Worm (Caenorhabditis elegans) whole organism, L1 larva: ENCODE measurements around the gene sid-2.
A peak's percentile ranks its signal among the peaks of the same experiment; 100 is the strongest.

Experiments
- C34B4.2 ChIP-seq: sonication (generic microtip); optimal IDR thresholded peaks from 2 replicates; lab custom pipeline; 2017; ENCODE audit warnings: mild to moderate bottlenecking, missing genetic modification characterization, missing compliant biosample characterization
- F16B12.6 ChIP-seq: fragments of 150-350 bp; optimal IDR thresholded peaks from 2 replicates; lab custom pipeline; 2014; ENCODE audit warnings: missing biosample characterization, missing genetic modification characterization
- Y116A8C.19 ChIP-seq: sonication (generic microtip); optimal IDR thresholded peaks from 2 replicates; lab custom pipeline; 2016; ENCODE audit warnings: missing compliant biosample characterization, missing genetic modification characterization, borderline replicate concordance
- aha-1 ChIP-seq: fragments of 150-350 bp; optimal IDR thresholded peaks from 2 replicates; lab custom pipeline; 2014; ENCODE audit warnings: missing biosample characterization, missing genetic modification characterization
- alr-1 ChIP-seq: fragments of 200-800 bp; sonication (Bioruptor generic); optimal IDR thresholded peaks from 2 replicates; lab custom pipeline; 2018; ENCODE audit warnings: borderline replicate concordance, mild to moderate bottlenecking, missing genetic modification characterization, missing compliant biosample characterization
- blmp-1 ChIP-seq: fragments of 150-350 bp; optimal IDR thresholded peaks from 2 replicates; lab custom pipeline; 2014; ENCODE audit warnings: missing biosample characterization, missing genetic modification characterization
- ceh-63 ChIP-seq: fragments of 200-800 bp; sonication (Bioruptor generic); optimal IDR thresholded peaks from 2 replicates; lab custom pipeline; 2018; ENCODE audit warnings: mild to moderate bottlenecking, missing genetic modification characterization, missing compliant biosample characterization
- ceh-8 ChIP-seq: fragments of 200-800 bp; sonication (Bioruptor generic); optimal IDR thresholded peaks from 2 replicates; lab custom pipeline; 2018; ENCODE audit warnings: mild to moderate bottlenecking, missing genetic modification characterization, moderate library complexity, missing compliant biosample characterization
- ceh-82 ChIP-seq, 3 experiments: fragments of 150-350 bp in 1 of 3; sonication (generic microtip) in 2 of 3; optimal IDR thresholded peaks; 2 replicates each; lab custom pipeline; 2014 to 2017; ENCODE audit warnings: missing biosample characterization in 3 of 3, missing genetic modification characterization in 3 of 3
- ceh-90 ChIP-seq: sonication (generic microtip); optimal IDR thresholded peaks from 2 replicates; lab custom pipeline; 2016; ENCODE audit warnings: missing genetic modification characterization, missing compliant biosample characterization
- ces-1 ChIP-seq: fragments of 150-350 bp; optimal IDR thresholded peaks from 2 replicates; lab custom pipeline; 2014; ENCODE audit warnings: missing biosample characterization, missing genetic modification reagents, missing genetic modification characterization
- dsc-1 ChIP-seq: sonication (generic microtip); optimal IDR thresholded peaks from 2 replicates; lab custom pipeline; 2016; ENCODE audit warnings: mild to moderate bottlenecking, missing genetic modification characterization, missing compliant biosample characterization
- efl-1 ChIP-seq, 4 experiments: fragments of 150-350 bp; optimal IDR thresholded peaks in 3 of 4; peaks in 1 of 4; 1 replicate in 1 of 4; 2 replicates in 3 of 4; lab custom pipeline; 2014; ENCODE audit warnings: missing biosample characterization in 2 of 4, missing genetic modification characterization in 2 of 4, missing genetic modification reagents in 2 of 4
- efl-3 ChIP-seq: fragments of 200-800 bp; sonication (Bioruptor generic); optimal IDR thresholded peaks from 2 replicates; lab custom pipeline; 2018; ENCODE audit warnings: mild to moderate bottlenecking, missing genetic modification characterization, missing compliant biosample characterization
- egl-13 ChIP-seq: sonication (generic microtip); optimal IDR thresholded peaks from 2 replicates; lab custom pipeline; 2016; ENCODE audit warnings: missing genotype, missing genetic modification reagents, missing genetic modification characterization, missing compliant biosample characterization
- elt-2 ChIP-seq: sonication (generic microtip); optimal IDR thresholded peaks from 2 replicates; lab custom pipeline; 2016; ENCODE audit warnings: missing genetic modification characterization, mild to moderate bottlenecking, inconsistent platforms, missing compliant biosample characterization, missing genetic modification reagents
- elt-3 ChIP-seq, 6 experiments: fragments of 150-350 bp in 1 of 6; sonication (generic microtip); optimal IDR thresholded peaks; 2 replicates each; lab custom pipeline; 2017 to 2018; ENCODE audit warnings: missing biosample characterization in 6 of 6, missing genetic modification characterization in 6 of 6, inconsistent platforms in 1 of 6
- fkh-8 ChIP-seq: sonication (generic microtip); optimal IDR thresholded peaks from 2 replicates; lab custom pipeline; 2016; ENCODE audit warnings: mild to moderate bottlenecking, missing genetic modification characterization, missing compliant biosample characterization
- grh-1 ChIP-seq: fragments of 200-800 bp; sonication (Bioruptor generic); IDR thresholded peaks from 2 replicates; pipeline ENCODE4 v1.3.6; 2022; ENCODE audit warnings: missing genetic modification reagents, missing genetic modification characterization, missing compliant biosample characterization
- hpl-2 ChIP-seq: fragments of 150-350 bp; optimal IDR thresholded peaks from 2 replicates; lab custom pipeline; 2014; ENCODE audit warnings: missing biosample characterization, missing genetic modification reagents, missing genetic modification characterization
- irx-1 ChIP-seq: sonication (generic microtip); optimal IDR thresholded peaks from 2 replicates; lab custom pipeline; 2016; ENCODE audit warnings: missing genetic modification characterization, missing compliant biosample characterization
- isw-1 ChIP-seq: fragments of 200-800 bp; sonication (Bioruptor generic); IDR thresholded peaks from 2 replicates; pipeline ENCODE4 v1.3.6; 2022; ENCODE audit warnings: missing genetic modification characterization, missing compliant biosample characterization
- lin-14 ChIP-seq: fragments of 200-800 bp; sonication (Bioruptor generic); optimal IDR thresholded peaks from 2 replicates; lab custom pipeline; 2018; ENCODE audit warnings: mild to moderate bottlenecking, missing genetic modification characterization, moderate library complexity, missing compliant biosample characterization
- lin-35 ChIP-seq, 2 experiments: fragments of 150-350 bp; optimal IDR thresholded peaks; 2 replicates each; lab custom pipeline; 2014; ENCODE audit warnings: missing biosample characterization in 2 of 2, missing genetic modification characterization in 2 of 2, missing genetic modification reagents in 2 of 2
- lin-39 ChIP-seq: fragments of 150-350 bp; optimal IDR thresholded peaks from 2 replicates; lab custom pipeline; 2014; ENCODE audit warnings: missing biosample characterization, missing genetic modification reagents, missing genetic modification characterization
- lsy-2 ChIP-seq, 2 experiments: fragments of 150-350 bp; optimal IDR thresholded peaks; 2 replicates each; lab custom pipeline; 2014; ENCODE audit warnings: missing biosample characterization in 2 of 2, missing genetic modification characterization in 2 of 2
- nhr-19 ChIP-seq: fragments of 200-800 bp; sonication (Bioruptor generic); conservative IDR thresholded peaks from 2 replicates; pipeline ENCODE4 v1.3.6; 2022; ENCODE audit warnings: missing genetic modification characterization, missing compliant biosample characterization
- nhr-237 ChIP-seq: fragments of 150-350 bp; optimal IDR thresholded peaks from 2 replicates; lab custom pipeline; 2014; ENCODE audit warnings: missing biosample characterization, missing genetic modification characterization
- nhr-47 ChIP-seq: sonication (generic microtip); optimal IDR thresholded peaks from 2 replicates; lab custom pipeline; 2016; ENCODE audit warnings: mild to moderate bottlenecking, missing genetic modification characterization, moderate library complexity, missing compliant biosample characterization
- nhr-71 ChIP-seq: sonication (generic microtip); optimal IDR thresholded peaks from 2 replicates; lab custom pipeline; 2016; ENCODE audit warnings: mild to moderate bottlenecking, missing genetic modification characterization, moderate library complexity, missing compliant biosample characterization
- nhr-76 ChIP-seq: sonication (generic microtip); optimal IDR thresholded peaks from 2 replicates; lab custom pipeline; 2017; ENCODE audit warnings: missing biosample characterization, missing genetic modification characterization
- nhr-77 ChIP-seq: fragments of 150-350 bp; optimal IDR thresholded peaks from 2 replicates; lab custom pipeline; 2014; ENCODE audit warnings: missing biosample characterization, missing genetic modification characterization
- nhr-85 ChIP-seq: sonication (generic microtip); peaks from one replicate; lab custom pipeline; 2016; ENCODE audit warnings: missing genetic modification characterization, inconsistent platforms, missing compliant biosample characterization
- pax-3 ChIP-seq: fragments of 200-800 bp; sonication (Bioruptor generic); optimal IDR thresholded peaks from 2 replicates; lab custom pipeline; 2018; ENCODE audit warnings: mild to moderate bottlenecking, missing genetic modification characterization, moderate library complexity, missing compliant biosample characterization
- rnt-1 ChIP-seq: sonication (generic microtip); optimal IDR thresholded peaks from 2 replicates; lab custom pipeline; 2016; ENCODE audit warnings: mild to moderate bottlenecking, missing genetic modification characterization, moderate library complexity, missing compliant biosample characterization
- skn-1 ChIP-seq: fragments of 150-350 bp; optimal IDR thresholded peaks from 2 replicates; lab custom pipeline; 2014; ENCODE audit warnings: missing biosample characterization, missing genetic modification characterization
- snu-23 ChIP-seq: sonication (generic microtip); optimal IDR thresholded peaks from 2 replicates; lab custom pipeline; 2016; ENCODE audit warnings: missing genetic modification characterization, missing compliant biosample characterization
- sptf-1 ChIP-seq: fragments of 150-350 bp; optimal IDR thresholded peaks from 2 replicates; lab custom pipeline; 2014; ENCODE audit warnings: missing biosample characterization, missing genetic modification characterization
- sup-37 ChIP-seq: fragments of 200-800 bp; sonication (Bioruptor generic); optimal IDR thresholded peaks from 2 replicates; lab custom pipeline; 2018; ENCODE audit warnings: mild to moderate bottlenecking, missing genetic modification characterization, missing compliant biosample characterization
- swsn-7 ChIP-seq: sonication (generic microtip); optimal IDR thresholded peaks from 2 replicates; lab custom pipeline; 2016; ENCODE audit warnings: missing genetic modification characterization, missing compliant biosample characterization
- tbx-2 ChIP-seq: sonication (generic microtip); optimal IDR thresholded peaks from 2 replicates; lab custom pipeline; 2016; ENCODE audit warnings: missing genetic modification characterization, missing compliant biosample characterization
- unc-62 ChIP-seq: fragments of 150-350 bp; optimal IDR thresholded peaks from 2 replicates; lab custom pipeline; 2014; ENCODE audit warnings: missing biosample characterization, missing genetic modification reagents, missing genetic modification characterization
- unc-86 ChIP-seq: sonication (generic microtip); optimal IDR thresholded peaks from 2 replicates; lab custom pipeline; 2016; ENCODE audit warnings: missing genetic modification characterization, missing compliant biosample characterization
- vab-15 ChIP-seq: sonication (generic microtip); optimal IDR thresholded peaks from 2 replicates; lab custom pipeline; 2017; ENCODE audit warnings: missing genotype, mild to moderate bottlenecking, missing genetic modification characterization, missing compliant biosample characterization
- xbp-1 ChIP-seq: sonication (generic microtip); optimal IDR thresholded peaks from 2 replicates; lab custom pipeline; 2016; ENCODE audit warnings: missing genetic modification characterization, missing compliant biosample characterization
- zag-1 ChIP-seq: fragments of 150-350 bp; optimal IDR thresholded peaks from 2 replicates; lab custom pipeline; 2014; ENCODE audit warnings: missing biosample characterization, missing genetic modification characterization
- ztf-11 ChIP-seq, 2 experiments: sonication (generic microtip); optimal IDR thresholded peaks; 2 replicates each; lab custom pipeline; 2016 to 2017; ENCODE audit warnings: missing genetic modification characterization in 2 of 2, missing biosample characterization in 1 of 2, missing compliant biosample characterization in 1 of 2

The sid-2 gene

DNA sequence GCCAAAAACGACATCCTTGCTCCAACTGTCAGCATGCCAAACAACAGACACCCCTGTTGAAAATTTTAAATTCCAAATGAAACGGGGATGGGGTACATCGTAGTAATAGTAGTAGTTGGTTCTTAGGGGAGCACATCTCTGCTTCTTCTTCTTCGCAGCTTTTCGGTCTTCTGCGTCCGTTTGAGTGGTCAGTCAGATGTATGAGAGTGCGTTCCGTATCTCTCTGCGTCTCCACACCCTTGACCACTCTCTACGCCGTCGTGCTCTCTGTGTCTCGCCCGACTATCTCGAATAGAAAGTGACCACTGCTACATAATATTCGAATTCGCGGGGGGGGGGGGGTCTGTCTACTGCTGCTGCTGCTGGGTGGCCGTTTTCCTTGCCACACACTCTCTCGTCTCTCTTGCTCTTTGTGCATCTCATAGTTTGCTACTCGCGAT lies 33.6 kb downstream of the sid-2 start (continued):
- peak; percentile 63 for TF ChIP-seq nhr-71 (tag; lab: Kevin White, UChicago)
- TF ChIP-seq nhr-85 (tag; lab: Kevin White, UChicago) = peak; percentile 68
- peak; percentile 17 for TF ChIP-seq tbx-2 (tag; lab: Kevin White, UChicago)
- no peak for TF ChIP-seq zag-1 (tag; lab: Kevin White, UChicago)
- peak in 1 of 2 experiments; percentile 21 for TF ChIP-seq ztf-11 (tag; optimal IDR thresholded peaks at IDR 0.05; lab: Kevin White, UChicago)
- TF ChIP-seq swsn-7 (tag; lab: Kevin White, UChicago) = peak; percentile 27
- peak; percentile 8 to 36 for TF ChIP-seq lsy-2 (tag; optimal IDR thresholded peaks at IDR 0.05; lab: Kevin White, UChicago)
- TF ChIP-seq snu-23 = peak; percentile 17
- no peak for TF ChIP-seq grh-1 (GFP tag; lab: Robert Waterston, UW)
- peak; percentile 62 for TF ChIP-seq nhr-47 (tag; lab: Kevin White, UChicago)
- TF ChIP-seq egl-13 (tag; lab: Kevin White, UChicago) = no peak
- TF ChIP-seq xbp-1 (tag; lab: Kevin White, UChicago) = peak; percentile 0
- no peak for TF ChIP-seq elt-3 (tag; optimal IDR thresholded peaks at IDR 0.05; lab: Kevin White, UChicago)
- peak; percentile 38 for TF ChIP-seq rnt-1 (tag; lab: Kevin White, UChicago)
- peak; percentile 26 to 55 for TF ChIP-seq efl-1 (optimal IDR thresholded peaks at IDR 0.05; lab: Kevin White, UChicago)
- TF ChIP-seq efl-1 (GFP tag; optimal IDR thresholded peaks at IDR 0.05 in 1 of 2; lab: Kevin White, UChicago) = peak in 1 of 2 experiments; percentile 87
- no peak for TF ChIP-seq irx-1 (tag; lab: Kevin White, UChicago)
- no peak for TF ChIP-seq sptf-1 (tag; lab: Kevin White, UChicago)
- TF ChIP-seq aha-1 (tag; lab: Kevin White, UChicago) = no peak
- no peak for TF ChIP-seq ceh-8
- TF ChIP-seq skn-1 (tag; lab: Kevin White, UChicago) = no peak
- no peak for TF ChIP-seq nhr-19
- TF ChIP-seq efl-3 (GFP tag; lab: Kevin White, UChicago) = no peak
- peak; percentile 55 for TF ChIP-seq unc-86 (tag; lab: Kevin White, UChicago)
- no peak for TF ChIP-seq ceh-90 (tag; lab: Kevin White, UChicago)
- peak; percentile 13 for TF ChIP-seq dsc-1 (tag; lab: Kevin White, UChicago)
- no peak for TF ChIP-seq unc-62 (GFP tag; lab: Kevin White, UChicago)
- TF ChIP-seq ces-1 (GFP tag; lab: Kevin White, UChicago) = no peak
- TF ChIP-seq Y116A8C.19 (tag; lab: Kevin White, UChicago) = no peak
- peak; percentile 9 to 22 (median 9) for TF ChIP-seq ceh-82 (tag; optimal IDR thresholded peaks at IDR 0.05; lab: Kevin White, UChicago)
- no peak for TF ChIP-seq nhr-77 (tag; lab: Kevin White, UChicago)
- TF ChIP-seq C34B4.2 = no peak
- TF ChIP-seq lin-35 (GFP tag; optimal IDR thresholded peaks at IDR 0.05; lab: Kevin White, UChicago) = peak in 1 of 2 experiments; percentile 12
- no peak for TF ChIP-seq nhr-76 (tag; lab: Kevin White, UChicago)
- TF ChIP-seq isw-1 (GFP tag; lab: Robert Waterston, UW) = 0 out of 2 replicates have a peak, but pooled peaks have one; percentile 5

DNA sequence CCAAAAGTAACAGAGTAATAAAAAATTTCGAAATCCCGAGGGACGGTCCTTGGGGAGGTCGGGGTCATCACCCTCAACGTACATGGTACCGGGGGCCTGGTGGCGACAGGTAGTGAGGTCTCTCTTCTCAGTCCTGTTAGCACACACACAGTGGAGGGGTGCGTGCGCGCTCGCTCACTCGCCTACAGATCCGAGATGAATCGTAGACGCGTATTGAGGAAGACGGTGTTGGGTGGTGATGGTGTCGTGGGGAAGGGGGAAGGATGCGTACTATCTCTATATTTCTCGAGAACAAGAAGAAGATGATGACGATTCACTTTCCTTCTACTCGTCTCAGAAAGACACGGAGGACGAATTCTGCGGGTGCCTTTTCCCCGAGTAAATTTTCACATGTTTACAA lies 34.6 kb downstream of the sid-2 start:
- TF ChIP-seq lin-39 (tag; lab: Kevin White, UChicago) = no peak
- peak; percentile 62 for TF ChIP-seq blmp-1
- TF ChIP-seq nhr-85 (tag; lab: Kevin White, UChicago) = peak; percentile 59
- no peak for TF ChIP-seq nhr-77 (tag; lab: Kevin White, UChicago)
- no peak for TF ChIP-seq egl-13 (tag; lab: Kevin White, UChicago)
- TF ChIP-seq lsy-2 (tag; optimal IDR thresholded peaks at IDR 0.05; lab: Kevin White, UChicago) = no peak

DNA sequence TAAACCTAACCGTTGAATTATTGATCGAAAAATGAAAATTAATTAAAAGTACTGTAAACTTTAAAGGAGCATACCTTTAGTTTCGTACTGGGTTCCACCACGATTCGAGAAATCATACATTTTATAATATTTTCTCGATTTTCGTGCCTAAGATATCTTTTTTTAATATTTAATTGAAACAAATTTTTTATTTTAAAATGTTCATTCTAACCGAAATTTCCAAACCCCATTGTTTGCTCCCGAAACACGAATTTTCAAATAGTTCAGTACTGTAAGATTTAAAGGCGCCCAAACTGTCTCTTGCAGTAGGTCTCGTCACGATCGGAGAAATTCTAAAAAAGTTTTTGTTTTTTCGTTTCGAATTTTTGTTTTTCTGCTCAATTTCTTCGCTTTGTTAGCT lies 35.7 kb downstream of the sid-2 start:
- TF ChIP-seq lin-14 (GFP tag; lab: Kevin White, UChicago) (no peak), vab-15 (tag; lab: Kevin White, UChicago) (no peak), pax-3 (no peak), hpl-2 (no peak), sup-37 (GFP tag; lab: Kevin White, UChicago) (no peak), elt-2 (tag; lab: Kevin White, UChicago) (no peak), ztf-11 (tag; optimal IDR thresholded peaks at IDR 0.05; lab: Kevin White, UChicago) (no peak), ceh-63 (GFP tag; lab: Kevin White, UChicago) (no peak), xbp-1 (tag; lab: Kevin White, UChicago) (no peak), F16B12.6 (tag; lab: Kevin White, UChicago) (no peak), blmp-1 (no peak), fkh-8 (tag; lab: Kevin White, UChicago) (no peak), alr-1 (tag; lab: Kevin White, UChicago) (no peak), Y116A8C.19 (tag; lab: Kevin White, UChicago) (no peak), nhr-237 (tag; lab: Kevin White, UChicago) (no peak)
